Worm (Caenorhabditis elegans): ENCODE results near the gene Y9C9A.5.

Gene Y9C9A.5

DNA sequence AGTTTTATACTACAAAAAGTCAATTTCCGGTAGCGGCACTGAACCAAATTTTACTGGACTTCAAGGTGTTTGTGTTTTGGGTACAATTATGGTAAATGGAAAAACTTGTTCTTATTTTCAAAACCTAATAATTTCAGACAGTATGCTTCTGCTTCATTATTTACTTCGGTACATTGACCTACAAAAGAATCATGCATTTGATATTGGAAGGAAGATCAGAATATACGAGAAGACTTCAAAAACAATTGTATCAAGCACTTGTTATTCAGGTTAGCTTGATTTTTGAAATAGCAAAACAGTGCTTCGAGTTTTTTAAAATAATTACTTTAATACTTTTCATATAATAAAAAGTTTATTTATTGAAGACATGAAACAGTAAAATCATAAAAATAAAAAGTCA is 51.3 kb downstream of the Y9C9A.5 start:
- TF ChIP-seq vab-15 (tag; optimal IDR thresholded peaks at IDR 0.05), result no peak
- TF ChIP-seq nhr-237 (tag; optimal IDR thresholded peaks at IDR 0.05), result no peak
- no peak for TF ChIP-seq zip-4 (GFP tag; optimal IDR thresholded peaks at IDR 0.05)
- no peak for TF ChIP-seq nhr-84 (tag; optimal IDR thresholded peaks at IDR 0.05)
- TF ChIP-seq ceh-8 (GFP tag; optimal IDR thresholded peaks at IDR 0.05), result no peak
- TF ChIP-seq efl-3 (GFP tag; optimal IDR thresholded peaks at IDR 0.05), result no peak
- no peak for TF ChIP-seq ceh-90 (tag; optimal IDR thresholded peaks at IDR 0.05)
- no peak for TF ChIP-seq lsy-2 (tag; optimal IDR thresholded peaks at IDR 0.05)
- TF ChIP-seq aha-1 (tag; optimal IDR thresholded peaks at IDR 0.05), result no peak
- no peak for TF ChIP-seq pqm-1 (tag; optimal IDR thresholded peaks at IDR 0.05)
- no peak for TF ChIP-seq xbp-1 (tag; optimal IDR thresholded peaks at IDR 0.05)
- TF ChIP-seq isw-1 (GFP tag; IDR thresholded peaks at IDR 0.05), result no peak
- TF ChIP-seq elt-3 (tag; optimal IDR thresholded peaks at IDR 0.05), result no peak
- no peak for TF ChIP-seq nhr-12 (tag; optimal IDR thresholded peaks at IDR 0.05)
- TF ChIP-seq unc-98 (GFP tag; IDR thresholded peaks at IDR 0.05), result no peak
- TF ChIP-seq fos-1 (tag; optimal IDR thresholded peaks at IDR 0.05), result no peak
- TF ChIP-seq lin-14 (GFP tag; optimal IDR thresholded peaks at IDR 0.05), result no peak
- no peak for TF ChIP-seq hpl-2 (GFP tag; optimal IDR thresholded peaks at IDR 0.05)
- TF ChIP-seq snpc-4 (tag; optimal IDR thresholded peaks at IDR 0.05), result no peak
- no peak for TF ChIP-seq fkh-10 (GFP tag; optimal IDR thresholded peaks at IDR 0.05)
